Worm (Caenorhabditis elegans) whole organism, midembryonic: Measurements from ENCODE around the gene cdh-1.

Source experiments
- T22C8.4 ChIP-seq: fragments of 200-800 bp; sonication (Bioruptor generic); IDR thresholded peaks from 2 replicates; pipeline ENCODE4 v1.3.6; 2022; ENCODE audit warnings: missing genetic modification characterization, missing compliant biosample characterization
- cog-1 ChIP-seq: sonication (generic microtip); optimal IDR thresholded peaks from 2 replicates; lab custom pipeline; 2016; ENCODE audit warnings: missing genetic modification characterization, missing compliant biosample characterization
- flt-1 ChIP-seq: fragments of 200-800 bp; sonication (Bioruptor generic); IDR thresholded peaks from 2 replicates; pipeline ENCODE4 v1.3.6; 2022; ENCODE audit warnings: missing genetic modification characterization, missing compliant biosample characterization
- klf-2 ChIP-seq: fragments of 200-800 bp; sonication (Bioruptor generic); conservative IDR thresholded peaks from 2 replicates; pipeline ENCODE4 v1.3.6; 2022; ENCODE audit warnings: missing genetic modification reagents, missing genetic modification characterization, missing compliant biosample characterization
- med-1 ChIP-seq: sonication (generic microtip); optimal IDR thresholded peaks from 2 replicates; lab custom pipeline; 2017; ENCODE audit warnings: missing genetic modification characterization, mild to moderate bottlenecking, missing compliant biosample characterization, antibody characterized with exemption, missing genetic modification reagents; ENCODE audit not compliant: insufficient read depth
- ref-1 ChIP-seq: fragments of 200-800 bp; sonication (Bioruptor generic); conservative IDR thresholded peaks from 2 replicates; pipeline ENCODE4 v1.3.6; 2022; ENCODE audit warnings: missing genetic modification reagents, missing genetic modification characterization, missing compliant biosample characterization
- tab-1 ChIP-seq: fragments of 200-800 bp; sonication (Bioruptor generic); IDR thresholded peaks from 2 replicates; pipeline ENCODE4 v1.3.6; 2022; ENCODE audit warnings: missing genetic modification characterization, missing compliant biosample characterization
- ztf-29 ChIP-seq: fragments of 200-800 bp; sonication (Bioruptor generic); IDR thresholded peaks from 2 replicates; pipeline ENCODE4 v1.3.6; 2022; ENCODE audit warnings: missing genetic modification reagents, missing genetic modification characterization, missing compliant biosample characterization

DNA sequence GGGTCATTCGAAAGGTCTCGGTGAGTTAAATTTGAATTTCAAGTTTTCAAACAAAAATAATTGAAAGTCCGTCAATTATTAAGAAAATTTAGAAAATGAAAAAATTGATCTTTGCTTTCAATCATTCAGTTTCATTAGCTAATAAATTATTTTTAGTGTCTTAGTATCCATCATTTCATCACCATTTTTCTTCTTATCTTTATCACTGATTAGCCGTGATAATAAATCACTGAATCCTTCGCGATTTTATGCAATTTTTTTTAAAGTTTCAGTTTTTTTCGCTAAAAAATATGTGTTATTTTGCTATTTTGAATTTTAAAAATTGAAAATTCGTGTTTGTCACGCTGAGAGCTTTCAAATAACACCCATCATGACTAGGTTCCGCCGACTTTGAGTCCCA lies 41.7 kb upstream of the cdh-1 start:
- TF ChIP-seq tab-1 (GFP tag; lab: Robert Waterston, UW): no peak
- no peak for TF ChIP-seq med-1 (GFP tag; lab: Kevin White, UChicago)
- no peak for TF ChIP-seq klf-2 (GFP tag; lab: Robert Waterston, UW)
- no peak for TF ChIP-seq flt-1
- TF ChIP-seq cog-1 (tag; lab: Kevin White, UChicago): no peak
- no peak for TF ChIP-seq T22C8.4 (GFP tag; lab: Robert Waterston, UW)
- TF ChIP-seq ref-1 (GFP tag; lab: Robert Waterston, UW): no peak
- no peak for TF ChIP-seq ztf-29 (GFP tag; lab: Robert Waterston, UW)
